Worm (Caenorhabditis elegans): Measurements from ENCODE around the gene trpa-1.

DNA sequence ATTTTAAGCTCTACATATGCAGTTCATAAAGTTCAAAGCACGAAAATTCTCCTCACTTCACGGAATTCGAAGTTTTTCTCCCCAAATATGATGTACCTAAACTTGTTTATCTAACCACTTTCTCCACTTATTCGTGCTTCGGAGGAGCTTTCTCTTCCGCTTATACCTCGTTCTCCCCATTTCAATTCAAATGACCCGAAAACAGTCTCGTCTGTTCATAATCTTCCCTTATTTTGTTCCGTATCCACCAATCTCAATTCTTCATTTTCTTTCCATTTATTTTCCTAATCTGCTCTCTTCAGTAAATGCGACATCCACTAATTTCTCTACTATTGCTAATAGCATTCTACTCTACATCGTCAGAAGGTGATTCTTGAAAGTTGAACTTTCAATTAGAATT, 21.0 kb downstream of the trpa-1 start, which contains the start of gene let-653:
- no peak for TF ChIP-seq pat-9 (tag; optimal IDR thresholded peaks at IDR 0.05)
- no peak for TF ChIP-seq nfya-1 (tag; optimal IDR thresholded peaks at IDR 0.05)
- TF ChIP-seq sox-4 (tag; optimal IDR thresholded peaks at IDR 0.05): no peak
- TF ChIP-seq hlh-6 (tag; optimal IDR thresholded peaks at IDR 0.05): no peak
- no peak for TF ChIP-seq C08G9.2 (tag; optimal IDR thresholded peaks at IDR 0.05)
- TF ChIP-seq odd-2 (tag; optimal IDR thresholded peaks at IDR 0.05): no peak
- no peak for TF ChIP-seq ceh-30 (tag; optimal IDR thresholded peaks at IDR 0.05)
- no peak for TF ChIP-seq pha-4 (tag; optimal IDR thresholded peaks at IDR 0.05)
- TF ChIP-seq ztf-16 (tag; optimal IDR thresholded peaks at IDR 0.05): no peak
- no peak for TF ChIP-seq hlh-13 (GFP tag; optimal IDR thresholded peaks at IDR 0.05)
- no peak for TF ChIP-seq lim-6 (tag; optimal IDR thresholded peaks at IDR 0.05)
- no peak for TF ChIP-seq ama-1 (optimal IDR thresholded peaks at IDR 0.05)
- TF ChIP-seq tbx-7 (tag; optimal IDR thresholded peaks at IDR 0.05): no peak
- no peak for TF ChIP-seq eyg-1 (tag; optimal IDR thresholded peaks at IDR 0.05)

Data from whole organism, late embryonic.